Fruit fly (Drosophila melanogaster): ENCODE measurements around the gene CG13065.

DNA sequence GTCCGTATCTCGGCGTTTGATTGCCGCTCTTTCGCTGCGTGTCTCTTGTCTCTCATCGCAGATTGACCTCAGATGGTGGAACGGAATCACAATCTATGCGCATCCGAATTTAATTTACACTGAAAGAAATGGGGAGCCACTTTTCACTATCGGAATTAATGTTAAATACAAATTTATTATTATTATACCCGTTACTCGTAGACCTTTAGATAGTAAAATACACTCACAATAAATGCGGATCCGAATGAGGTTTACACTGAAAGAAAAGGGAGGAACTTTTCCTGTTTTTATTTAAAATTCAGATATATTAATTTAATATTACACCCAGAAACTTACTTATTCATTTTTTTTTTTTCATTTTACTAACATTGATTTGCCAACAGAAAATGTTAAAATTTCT lies 11.8 kb downstream of the CG13065 start:
- TF ChIP-seq ato (GFP tag; IDR thresholded peaks at IDR 0.05; ENCODE audit: partially characterized antibody), result no peak
- TF ChIP-seq ci (GFP tag; IDR thresholded peaks at IDR 0.05), result no peak
- TF ChIP-seq insv (GFP tag; optimal IDR thresholded peaks at IDR 0.05), result no peak
